Worm (Caenorhabditis elegans) whole organism, L1 larva: ENCODE results near the gene F54H5.5.

Source experiments
- C04F5.9 ChIP-seq: sonication (generic microtip); optimal IDR thresholded peaks from 2 replicates; lab custom pipeline; 2016; ENCODE audit warnings: missing genetic modification characterization, missing compliant biosample characterization
- C16A3.4 ChIP-seq: fragments of 150-350 bp; optimal IDR thresholded peaks from 2 replicates; lab custom pipeline; 2014; ENCODE audit warnings: missing biosample characterization, missing genetic modification characterization
- C34B4.2 ChIP-seq: sonication (generic microtip); optimal IDR thresholded peaks from 2 replicates; lab custom pipeline; 2017; ENCODE audit warnings: mild to moderate bottlenecking, missing genetic modification characterization, missing compliant biosample characterization
- F16B12.6 ChIP-seq: fragments of 150-350 bp; optimal IDR thresholded peaks from 2 replicates; lab custom pipeline; 2014; ENCODE audit warnings: missing biosample characterization, missing genetic modification characterization
- Y116A8C.19 ChIP-seq: sonication (generic microtip); optimal IDR thresholded peaks from 2 replicates; lab custom pipeline; 2016; ENCODE audit warnings: missing compliant biosample characterization, missing genetic modification characterization, borderline replicate concordance
- aha-1 ChIP-seq: fragments of 150-350 bp; optimal IDR thresholded peaks from 2 replicates; lab custom pipeline; 2014; ENCODE audit warnings: missing biosample characterization, missing genetic modification characterization
- ama-1 ChIP-seq: fragments of 150-350 bp; optimal IDR thresholded peaks from 2 replicates; lab custom pipeline; 2014
- blmp-1 ChIP-seq: fragments of 150-350 bp; optimal IDR thresholded peaks from 2 replicates; lab custom pipeline; 2014; ENCODE audit warnings: missing biosample characterization, missing genetic modification characterization
- ceh-82 ChIP-seq, 3 experiments: fragments of 150-350 bp in 1 of 3; sonication (generic microtip) in 2 of 3; optimal IDR thresholded peaks; 2 replicates each; lab custom pipeline; 2014 to 2017; ENCODE audit warnings: missing biosample characterization in 3 of 3, missing genetic modification characterization in 3 of 3
- ceh-90 ChIP-seq: sonication (generic microtip); optimal IDR thresholded peaks from 2 replicates; lab custom pipeline; 2016; ENCODE audit warnings: missing genetic modification characterization, missing compliant biosample characterization
- ces-1 ChIP-seq: fragments of 150-350 bp; optimal IDR thresholded peaks from 2 replicates; lab custom pipeline; 2014; ENCODE audit warnings: missing biosample characterization, missing genetic modification reagents, missing genetic modification characterization
- dpl-1 ChIP-seq, 3 experiments: fragments of 150-350 bp in 2 of 3; sonication (generic microtip) in 1 of 3; optimal IDR thresholded peaks; 2 replicates each; lab custom pipeline; 2014 to 2017; ENCODE audit warnings: missing biosample characterization in 3 of 3, missing genetic modification characterization in 3 of 3, missing genetic modification reagents in 3 of 3
- efl-1 ChIP-seq, 4 experiments: fragments of 150-350 bp; optimal IDR thresholded peaks in 3 of 4; peaks in 1 of 4; 1 replicate in 1 of 4; 2 replicates in 3 of 4; lab custom pipeline; 2014; ENCODE audit warnings: missing biosample characterization in 2 of 4, missing genetic modification characterization in 2 of 4, missing genetic modification reagents in 2 of 4
- efl-3 ChIP-seq: fragments of 200-800 bp; sonication (Bioruptor generic); optimal IDR thresholded peaks from 2 replicates; lab custom pipeline; 2018; ENCODE audit warnings: mild to moderate bottlenecking, missing genetic modification characterization, missing compliant biosample characterization
- elt-2 ChIP-seq: sonication (generic microtip); optimal IDR thresholded peaks from 2 replicates; lab custom pipeline; 2016; ENCODE audit warnings: missing genetic modification characterization, mild to moderate bottlenecking, inconsistent platforms, missing compliant biosample characterization, missing genetic modification reagents
- ets-5 ChIP-seq: fragments of 200-800 bp; sonication (Bioruptor generic); IDR thresholded peaks from 2 replicates; pipeline ENCODE4 v1.3.6; 2022; ENCODE audit warnings: missing genetic modification characterization, missing compliant biosample characterization
- hlh-17 ChIP-seq: fragments of 200-800 bp; sonication (Bioruptor generic); optimal IDR thresholded peaks from 2 replicates; lab custom pipeline; 2018; ENCODE audit warnings: missing genetic modification characterization, mild to moderate bottlenecking, missing compliant biosample characterization, moderate library complexity, borderline replicate concordance
- isw-1 ChIP-seq: fragments of 200-800 bp; sonication (Bioruptor generic); IDR thresholded peaks from 2 replicates; pipeline ENCODE4 v1.3.6; 2022; ENCODE audit warnings: missing genetic modification characterization, missing compliant biosample characterization
- lin-14 ChIP-seq: fragments of 200-800 bp; sonication (Bioruptor generic); optimal IDR thresholded peaks from 2 replicates; lab custom pipeline; 2018; ENCODE audit warnings: mild to moderate bottlenecking, missing genetic modification characterization, moderate library complexity, missing compliant biosample characterization
- lin-35 ChIP-seq, 2 experiments: fragments of 150-350 bp; optimal IDR thresholded peaks; 2 replicates each; lab custom pipeline; 2014; ENCODE audit warnings: missing biosample characterization in 2 of 2, missing genetic modification characterization in 2 of 2, missing genetic modification reagents in 2 of 2
- lin-39 ChIP-seq: fragments of 150-350 bp; optimal IDR thresholded peaks from 2 replicates; lab custom pipeline; 2014; ENCODE audit warnings: missing biosample characterization, missing genetic modification reagents, missing genetic modification characterization
- lsy-2 ChIP-seq, 2 experiments: fragments of 150-350 bp; optimal IDR thresholded peaks; 2 replicates each; lab custom pipeline; 2014; ENCODE audit warnings: missing biosample characterization in 2 of 2, missing genetic modification characterization in 2 of 2
- mdl-1 ChIP-seq, 2 experiments: fragments of 150-350 bp; optimal IDR thresholded peaks; 2 replicates each; lab custom pipeline; 2014 to 2017; ENCODE audit warnings: missing biosample characterization in 2 of 2, missing genetic modification characterization in 2 of 2, inconsistent platforms in 1 of 2
- mep-1 ChIP-seq: fragments of 150-350 bp; optimal IDR thresholded peaks from 2 replicates; lab custom pipeline; 2014; ENCODE audit warnings: missing biosample characterization, missing genetic modification characterization
- nhr-12 ChIP-seq: sonication (generic microtip); optimal IDR thresholded peaks from 2 replicates; lab custom pipeline; 2017; ENCODE audit warnings: missing biosample characterization, missing genetic modification characterization
- nhr-20 ChIP-seq: sonication (generic microtip); optimal IDR thresholded peaks from 2 replicates; lab custom pipeline; 2016; ENCODE audit warnings: mild to moderate bottlenecking, missing genetic modification characterization, missing compliant biosample characterization
- nhr-237 ChIP-seq: fragments of 150-350 bp; optimal IDR thresholded peaks from 2 replicates; lab custom pipeline; 2014; ENCODE audit warnings: missing biosample characterization, missing genetic modification characterization
- nhr-28 ChIP-seq: fragments of 150-350 bp; optimal IDR thresholded peaks from 2 replicates; lab custom pipeline; 2014; ENCODE audit warnings: missing biosample characterization, missing genetic modification characterization
- nhr-47 ChIP-seq: sonication (generic microtip); optimal IDR thresholded peaks from 2 replicates; lab custom pipeline; 2016; ENCODE audit warnings: mild to moderate bottlenecking, missing genetic modification characterization, moderate library complexity, missing compliant biosample characterization
- nhr-71 ChIP-seq: sonication (generic microtip); optimal IDR thresholded peaks from 2 replicates; lab custom pipeline; 2016; ENCODE audit warnings: mild to moderate bottlenecking, missing genetic modification characterization, moderate library complexity, missing compliant biosample characterization
- nhr-76 ChIP-seq: sonication (generic microtip); optimal IDR thresholded peaks from 2 replicates; lab custom pipeline; 2017; ENCODE audit warnings: missing biosample characterization, missing genetic modification characterization
- nhr-90 ChIP-seq: sonication (generic microtip); optimal IDR thresholded peaks from 2 replicates; lab custom pipeline; 2016; ENCODE audit warnings: mild to moderate bottlenecking, missing genetic modification characterization, missing compliant biosample characterization; ENCODE audit not compliant: poor library complexity
- rnt-1 ChIP-seq: sonication (generic microtip); optimal IDR thresholded peaks from 2 replicates; lab custom pipeline; 2016; ENCODE audit warnings: mild to moderate bottlenecking, missing genetic modification characterization, moderate library complexity, missing compliant biosample characterization
- snu-23 ChIP-seq: sonication (generic microtip); optimal IDR thresholded peaks from 2 replicates; lab custom pipeline; 2016; ENCODE audit warnings: missing genetic modification characterization, missing compliant biosample characterization
- sup-37 ChIP-seq: fragments of 200-800 bp; sonication (Bioruptor generic); optimal IDR thresholded peaks from 2 replicates; lab custom pipeline; 2018; ENCODE audit warnings: mild to moderate bottlenecking, missing genetic modification characterization, missing compliant biosample characterization
- tbx-2 ChIP-seq: sonication (generic microtip); optimal IDR thresholded peaks from 2 replicates; lab custom pipeline; 2016; ENCODE audit warnings: missing genetic modification characterization, missing compliant biosample characterization
- unc-62 ChIP-seq: fragments of 150-350 bp; optimal IDR thresholded peaks from 2 replicates; lab custom pipeline; 2014; ENCODE audit warnings: missing biosample characterization, missing genetic modification reagents, missing genetic modification characterization
- unc-86 ChIP-seq: sonication (generic microtip); optimal IDR thresholded peaks from 2 replicates; lab custom pipeline; 2016; ENCODE audit warnings: missing genetic modification characterization, missing compliant biosample characterization

Gene F54H5.5

DNA sequence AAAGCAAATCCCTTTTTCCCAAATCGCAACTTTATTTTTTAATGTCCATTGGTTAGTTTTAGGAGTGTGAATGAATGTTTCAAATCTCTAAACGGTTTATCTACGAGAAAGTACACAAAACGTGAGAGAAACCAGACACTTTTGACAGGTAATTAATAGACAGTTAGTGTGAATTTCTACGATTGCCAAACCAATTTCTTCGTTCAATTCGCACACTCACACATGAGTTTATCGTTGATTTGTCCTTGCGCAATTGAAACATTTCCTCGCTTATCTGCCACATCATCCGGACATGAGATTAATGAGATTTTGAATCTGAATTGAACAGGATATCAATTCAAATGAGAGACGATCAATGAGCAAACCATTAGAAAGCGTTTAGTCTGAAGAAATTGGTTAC lies 16.8 kb downstream of the F54H5.5 start (continued):
- TF ChIP-seq dpl-1 (GFP tag; optimal IDR thresholded peaks at IDR 0.05; lab: Kevin White, UChicago) (no peak), lsy-2 (tag; optimal IDR thresholded peaks at IDR 0.05; lab: Kevin White, UChicago) (peak; percentile 0 to 31), nhr-90 (tag; lab: Kevin White, UChicago) (peak; percentile 1), blmp-1 (tag; lab: Kevin White, UChicago) (peak; percentile 54), C16A3.4 (tag; lab: Kevin White, UChicago) (peak; percentile 4), efl-3 (GFP tag; lab: Kevin White, UChicago) (no peak), C04F5.9 (tag; lab: Kevin White, UChicago) (no peak), ets-5 (GFP tag; lab: Robert Waterston, UW) (no peak), nhr-237 (tag; lab: Kevin White, UChicago) (no peak), ama-1 (lab: Kevin White, UChicago) (no peak), sup-37 (no peak), nhr-28 (no peak), hlh-17 (GFP tag; lab: Kevin White, UChicago) (no peak), ceh-90 (tag; lab: Kevin White, UChicago) (no peak), nhr-76 (tag; lab: Kevin White, UChicago) (no peak)

DNA sequence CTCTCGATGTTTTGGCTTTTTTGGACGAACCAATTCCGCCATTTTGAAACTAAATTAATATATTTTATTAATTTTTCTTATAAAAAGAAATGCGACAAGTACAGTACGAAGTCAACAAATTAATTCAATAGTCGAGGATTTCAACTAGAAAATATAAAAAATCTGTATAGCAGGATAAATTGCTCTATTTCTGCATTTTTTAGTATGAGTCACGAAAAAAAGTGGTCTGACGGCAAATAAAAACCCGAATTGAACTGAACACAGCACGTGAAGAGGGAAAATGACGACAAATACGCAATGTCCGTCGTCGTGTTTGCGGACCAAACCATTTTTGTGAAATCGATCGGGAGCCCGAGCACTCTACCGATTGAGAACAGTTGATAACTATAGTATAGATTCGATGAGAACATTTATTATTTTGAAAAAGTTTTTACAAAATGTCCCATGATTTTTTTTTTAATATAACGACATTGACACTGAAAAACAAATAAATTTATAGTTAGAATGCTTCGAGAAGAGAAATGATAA lies 17.7 kb downstream of the F54H5.5 start, which contains the start of gene epg-5:
Gene epg-5, minus strand, starts transcription at position 51 of the 528 bp plus-strand sequence.
- peak; percentile 8 for TF ChIP-seq tbx-2 (tag; lab: Kevin White, UChicago)
- peak in 1 of 2 experiments; percentile 75 for TF ChIP-seq mdl-1 (tag; optimal IDR thresholded peaks at IDR 0.05; lab: Kevin White, UChicago)
- no peak for TF ChIP-seq unc-62 (GFP tag; lab: Kevin White, UChicago)
- TF ChIP-seq Y116A8C.19 (tag; lab: Kevin White, UChicago) = no peak
- TF ChIP-seq lsy-2 (tag; optimal IDR thresholded peaks at IDR 0.05; lab: Kevin White, UChicago) = peak; percentile 41 to 57
- peak; percentile 31 for TF ChIP-seq rnt-1
- peak; percentile 65 for TF ChIP-seq mep-1 (tag; lab: Kevin White, UChicago)
- TF ChIP-seq lin-39 (tag; lab: Kevin White, UChicago) = no peak
- TF ChIP-seq nhr-20 (tag; lab: Kevin White, UChicago) = peak; percentile 40
- no peak for TF ChIP-seq aha-1 (tag; lab: Kevin White, UChicago)
- TF ChIP-seq unc-86 (tag; lab: Kevin White, UChicago) = no peak
- TF ChIP-seq efl-1 (optimal IDR thresholded peaks at IDR 0.05; lab: Kevin White, UChicago) = peak; percentile 42 to 54
- TF ChIP-seq efl-1 (GFP tag; optimal IDR thresholded peaks at IDR 0.05 in 1 of 2; lab: Kevin White, UChicago) = peak; percentile 53 to 80
- no peak for TF ChIP-seq nhr-237 (tag; lab: Kevin White, UChicago)
- peak; percentile 49 for TF ChIP-seq snu-23 (GFP tag; lab: Kevin White, UChicago)
- TF ChIP-seq C04F5.9 (tag; lab: Kevin White, UChicago) = no peak
- peak; percentile 38 for TF ChIP-seq nhr-71
- peak in 2 of 3 experiments; percentile 46 to 54 for TF ChIP-seq dpl-1 (GFP tag; optimal IDR thresholded peaks at IDR 0.05; lab: Kevin White, UChicago)
- peak; percentile 57 to 60 for TF ChIP-seq lin-35 (GFP tag; optimal IDR thresholded peaks at IDR 0.05; lab: Kevin White, UChicago)
- peak; percentile 60 for TF ChIP-seq lin-14
- peak; percentile 41 for TF ChIP-seq blmp-1 (tag; lab: Kevin White, UChicago)
- no peak for TF ChIP-seq C34B4.2
- TF ChIP-seq hlh-17 (GFP tag; lab: Kevin White, UChicago) = no peak
- TF ChIP-seq ces-1 (GFP tag; lab: Kevin White, UChicago) = no peak
- peak; percentile 6 for TF ChIP-seq C16A3.4 (tag; lab: Kevin White, UChicago)
- TF ChIP-seq ceh-82 (tag; optimal IDR thresholded peaks at IDR 0.05; lab: Kevin White, UChicago) = peak in 1 of 3 experiments; percentile 14
- peak; percentile 11 for TF ChIP-seq elt-2
- no peak for TF ChIP-seq nhr-12 (tag; lab: Kevin White, UChicago)
- TF ChIP-seq nhr-47 (tag; lab: Kevin White, UChicago) = peak; percentile 8
- TF ChIP-seq F16B12.6 (tag; lab: Kevin White, UChicago) = peak; percentile 89
- no peak for TF ChIP-seq nhr-76 (tag; lab: Kevin White, UChicago)
- no peak for TF ChIP-seq isw-1 (GFP tag; lab: Robert Waterston, UW)
